Fruit fly (Drosophila melanogaster) whole organism, pupa: Measurements from ENCODE around the gene CG6508.

ENCODE experiments used
- CG12605 ChIP-seq: fragments of 200-800 bp; sonication (Bioruptor generic); IDR thresholded peaks from 2 replicates; pipeline ENCODE4 v1.3.6; 2022; ENCODE audit warnings: missing biosample characterization, missing genetic modification characterization
- CG14655 ChIP-seq: fragments of 200-800 bp; sonication (Bioruptor generic); optimal IDR thresholded peaks from 3 replicates; lab custom pipeline; 2017; ENCODE audit warnings: mild to moderate bottlenecking, missing biosample characterization, missing genetic modification reagents, missing genetic modification characterization
- CG15710 ChIP-seq: fragments of 200-800 bp; sonication (Bioruptor generic); optimal IDR thresholded peaks from 2 replicates; lab custom pipeline; 2018; ENCODE audit warnings: missing biosample characterization, mild to moderate bottlenecking, missing genetic modification characterization, moderate library complexity
- CG8159 ChIP-seq: fragments of 200-800 bp; sonication (Bioruptor generic); optimal IDR thresholded peaks from 3 replicates; lab custom pipeline; 2018; ENCODE audit warnings: missing biosample characterization, mild to moderate bottlenecking, missing genetic modification characterization, moderate library complexity
- CG9948 ChIP-seq: fragments of 200-800 bp; sonication (Bioruptor generic); optimal IDR thresholded peaks from 2 replicates; lab custom pipeline; 2018; ENCODE audit warnings: missing biosample characterization, mild to moderate bottlenecking, missing genetic modification characterization, moderate library complexity
- D1 ChIP-seq: fragments of 200-800 bp; sonication (Bioruptor generic); optimal IDR thresholded peaks from 2 replicates; lab custom pipeline; 2018; ENCODE audit warnings: missing biosample characterization, mild to moderate bottlenecking, missing genetic modification characterization, moderate library complexity
- Ets98B ChIP-seq: fragments of 200-800 bp; sonication (Bioruptor generic); IDR thresholded peaks from 2 replicates; pipeline ENCODE4 v1.3.6; 2022; ENCODE audit warnings: missing biosample characterization, missing genetic modification characterization
- Pif1A ChIP-seq: fragments of 200-800 bp; sonication (Bioruptor generic); optimal IDR thresholded peaks from 3 replicates; lab custom pipeline; 2016; ENCODE audit warnings: missing biosample characterization, missing genetic modification characterization
- Pif1B ChIP-seq: fragments of 200-800 bp; sonication (Bioruptor generic); optimal IDR thresholded peaks from 3 replicates; lab custom pipeline; 2016; ENCODE audit warnings: missing biosample characterization, missing genetic modification characterization
- Snoo ChIP-seq: fragments of 200-800 bp; sonication (Bioruptor generic); optimal IDR thresholded peaks from 3 replicates; lab custom pipeline; 2017; ENCODE audit warnings: missing biosample characterization, mild to moderate bottlenecking, missing genetic modification characterization, inconsistent platforms
- rn ChIP-seq: fragments of 200-800 bp; sonication (Bioruptor generic); IDR thresholded peaks from 2 replicates; pipeline ENCODE4 v1.3.6; 2022; ENCODE audit warnings: missing biosample characterization, missing genetic modification characterization

dm6 chr2L:10781252-10781651, 37.7 kb upstream of the CG6508 start:
- TF ChIP-seq Snoo (no peak), CG15710 (no peak), CG12605 (no peak), CG14655 (GFP tag; lab: Kevin White, UChicago) (no peak), CG8159 (no peak), rn (no peak), Ets98B (GFP tag; lab: Robert Waterston, UW) (no peak), Pif1B (GFP tag; lab: Kevin White, UChicago) (no peak), D1 (tag; lab: Kevin White, UChicago) (no peak), CG9948 (tag; lab: Kevin White, UChicago) (no peak), Pif1A (GFP tag; lab: Kevin White, UChicago) (no peak)
